Worm (Caenorhabditis elegans) whole organism, young adult: ENCODE results near the gene rbf-1.

Experiments used
- B0019.2 ChIP-seq: fragments of 200-800 bp; sonication (Bioruptor generic); conservative IDR thresholded peaks from 2 replicates; pipeline ENCODE4 v1.3.6; 2022; ENCODE audit warnings: missing genetic modification reagents, missing genetic modification characterization, missing compliant biosample characterization
- akir-1 ChIP-seq: fragments of 200-800 bp; sonication (Bioruptor generic); optimal IDR thresholded peaks from 2 replicates; lab custom pipeline; 2018; ENCODE audit warnings: mild to moderate bottlenecking, missing genetic modification characterization, moderate library complexity, missing compliant biosample characterization
- lin-35 ChIP-seq, 3 experiments: fragments of 150-350 bp in 2 of 3; sonication (generic microtip) in 1 of 3; optimal IDR thresholded peaks; 2 replicates each; lab custom pipeline; 2014 to 2018; ENCODE audit warnings: missing biosample characterization in 3 of 3, missing genetic modification characterization in 3 of 3, missing genetic modification reagents in 3 of 3
- madf-6 ChIP-seq: fragments of 200-800 bp; sonication (Bioruptor generic); IDR thresholded peaks from 2 replicates; pipeline ENCODE4 v1.3.6; 2022; ENCODE audit warnings: missing genetic modification reagents, missing genetic modification characterization, missing compliant biosample characterization
- nfya-1 ChIP-seq: sonication (generic microtip); optimal IDR thresholded peaks from 2 replicates; lab custom pipeline; 2017; ENCODE audit warnings: antibody characterized with exemption, missing compliant biosample characterization, missing genetic modification characterization, borderline replicate concordance; ENCODE audit not compliant: insufficient read depth
- nhr-90 ChIP-seq: sonication (generic microtip); optimal IDR thresholded peaks from 2 replicates; lab custom pipeline; 2016; ENCODE audit warnings: missing genotype, mild to moderate bottlenecking, missing genetic modification characterization, missing compliant biosample characterization
- snpc-4 ChIP-seq, 5 experiments: fragments of 150-350 bp in 1 of 5; sonication (generic microtip) in 4 of 5; optimal IDR thresholded peaks; 2 replicates each; lab custom pipeline; 2014 to 2018; ENCODE audit warnings: missing genetic modification characterization in 5 of 5, missing biosample characterization in 3 of 5, antibody characterized with exemption in 2 of 5, mild to moderate bottlenecking in 2 of 5, missing compliant biosample characterization in 2 of 5, missing genotype in 2 of 5, moderate library complexity in 2 of 5, missing genetic modification reagents in 1 of 5

DNA sequence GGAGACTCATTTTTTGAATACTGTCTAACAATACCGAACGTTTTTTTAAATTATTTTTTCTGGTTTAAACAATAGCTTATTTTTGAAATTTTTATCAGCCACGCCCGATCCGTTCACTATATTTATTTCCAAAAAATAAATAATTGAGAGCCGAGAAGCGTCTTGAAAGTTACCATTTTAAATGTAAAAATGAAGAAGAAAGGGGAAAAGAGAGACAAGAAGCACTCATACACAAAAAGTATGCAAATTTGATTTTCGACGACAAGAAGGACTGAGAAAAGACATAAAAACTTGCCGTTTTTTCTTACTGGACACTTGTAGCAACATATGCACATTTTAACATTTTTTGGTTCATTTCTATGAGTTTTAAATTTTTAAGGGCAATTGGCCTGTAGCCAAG, 6.2 kb downstream of the rbf-1 start:
- TF ChIP-seq snpc-4 (GFP tag; optimal IDR thresholded peaks at IDR 0.05; lab: Kevin White, UChicago) (no peak), snpc-4 (tag; optimal IDR thresholded peaks at IDR 0.05; lab: Kevin White, UChicago) (no peak), nfya-1 (tag; lab: Kevin White, UChicago) (no peak), akir-1 (no peak), nhr-90 (no peak), madf-6 (GFP tag; lab: Robert Waterston, UW) (no peak), lin-35 (GFP tag; optimal IDR thresholded peaks at IDR 0.05; lab: Kevin White, UChicago) (no peak), B0019.2 (GFP tag; lab: Robert Waterston, UW) (no peak)
